Fruit fly (Drosophila melanogaster) whole organism, embryonic: Measurements from ENCODE around the gene CG17029.

Experiments
- Atf-2 ChIP-seq: fragments of 200-800 bp; sonication (Bioruptor generic); optimal IDR thresholded peaks from 2 replicates; lab custom pipeline; 2016; ENCODE audit warnings: missing biosample characterization, missing genetic modification characterization
- CG10147 ChIP-seq: fragments of 200-800 bp; sonication (Bioruptor generic); optimal IDR thresholded peaks from 2 replicates; lab custom pipeline; 2019; ENCODE audit warnings: missing biosample characterization, mild to moderate bottlenecking, missing genetic modification characterization, moderate library complexity
- CG12155 ChIP-seq: fragments of 200-800 bp; sonication (Bioruptor generic); optimal IDR thresholded peaks from 3 replicates; lab custom pipeline; 2016; ENCODE audit warnings: missing biosample characterization, missing genetic modification characterization
- CG12391 ChIP-seq: fragments of 200-800 bp; sonication (Bioruptor generic); optimal IDR thresholded peaks from 3 replicates; lab custom pipeline; 2018; ENCODE audit warnings: missing biosample characterization, mild to moderate bottlenecking, missing genetic modification characterization, moderate library complexity
- CG12659 ChIP-seq: fragments of 200-800 bp; sonication (Bioruptor generic); optimal IDR thresholded peaks from 3 replicates; lab custom pipeline; 2017; ENCODE audit warnings: mild to moderate bottlenecking, missing biosample characterization, missing genetic modification reagents, missing genetic modification characterization
- CG16863 ChIP-seq: fragments of 200-800 bp; sonication (Bioruptor generic); optimal IDR thresholded peaks from 3 replicates; lab custom pipeline; 2016; ENCODE audit warnings: missing biosample characterization, missing genetic modification characterization
- CG17802 ChIP-seq: fragments of 200-800 bp; sonication (Bioruptor generic); optimal IDR thresholded peaks from 2 replicates; lab custom pipeline; 2018; ENCODE audit warnings: missing biosample characterization, mild to moderate bottlenecking, missing genetic modification characterization, moderate library complexity
- CG17912 ChIP-seq: fragments of 200-800 bp; sonication (Bioruptor generic); optimal IDR thresholded peaks from 2 replicates; lab custom pipeline; 2018; ENCODE audit warnings: missing biosample characterization, mild to moderate bottlenecking, missing genetic modification characterization
- CG18619 ChIP-seq: fragments of 200-800 bp; sonication (Bioruptor generic); optimal IDR thresholded peaks from 3 replicates; lab custom pipeline; 2017; ENCODE audit warnings: missing biosample characterization, mild to moderate bottlenecking, missing genetic modification characterization
- CG2678 ChIP-seq: fragments of 200-800 bp; sonication (Bioruptor generic); optimal IDR thresholded peaks from 3 replicates; lab custom pipeline; 2019; ENCODE audit warnings: missing biosample characterization, mild to moderate bottlenecking, missing genetic modification characterization, moderate library complexity
- CG2712 ChIP-seq: fragments of 200-800 bp; optimal IDR thresholded peaks from 3 replicates; lab custom pipeline; 2019; ENCODE audit warnings: missing biosample characterization, mild to moderate bottlenecking, missing genetic modification characterization, moderate library complexity
- CG30020 ChIP-seq: fragments of 200-800 bp; optimal IDR thresholded peaks from 2 replicates; lab custom pipeline; 2019; ENCODE audit warnings: missing biosample characterization, mild to moderate bottlenecking, missing genetic modification characterization, moderate library complexity
- CG31365 ChIP-seq: fragments of 200-800 bp; sonication (Bioruptor generic); optimal IDR thresholded peaks from 2 replicates; lab custom pipeline; 2018; ENCODE audit warnings: missing biosample characterization, mild to moderate bottlenecking, missing genetic modification characterization
- CG4617 ChIP-seq: fragments of 200-800 bp; sonication (Bioruptor generic); optimal IDR thresholded peaks from 3 replicates; lab custom pipeline; 2016; ENCODE audit warnings: missing biosample characterization, missing genetic modification characterization, borderline replicate concordance
- CG4707 ChIP-seq: fragments of 200-800 bp; sonication (Bioruptor generic); optimal IDR thresholded peaks from 2 replicates; lab custom pipeline; 2018; ENCODE audit warnings: missing biosample characterization, mild to moderate bottlenecking, missing genetic modification characterization, moderate library complexity
- CG4820 ChIP-seq: fragments of 200-800 bp; sonication (Bioruptor generic); optimal IDR thresholded peaks from 3 replicates; lab custom pipeline; 2016; ENCODE audit warnings: missing biosample characterization, missing genetic modification characterization
- CG6272 ChIP-seq: fragments of 200-800 bp; sonication (Bioruptor generic); IDR thresholded peaks from 2 replicates; pipeline ENCODE4 v1.3.6; 2022; ENCODE audit warnings: missing biosample characterization, missing genetic modification characterization
- CG7556 ChIP-seq: fragments of 200-800 bp; sonication (Bioruptor generic); optimal IDR thresholded peaks from 2 replicates; lab custom pipeline; 2017; ENCODE audit warnings: missing biosample characterization, mild to moderate bottlenecking, missing genetic modification characterization
- CG8290 ChIP-seq, 3 experiments: fragments of 200-800 bp; sonication (Bioruptor generic); optimal IDR thresholded peaks; 2 replicates each; lab custom pipeline; 2016 to 2019; ENCODE audit warnings: missing biosample characterization in 3 of 3, missing genetic modification characterization in 3 of 3, mild to moderate bottlenecking in 2 of 3, moderate library complexity in 1 of 3
- CkIIα-i1 ChIP-seq: fragments of 200-800 bp; sonication (Bioruptor generic); IDR thresholded peaks from 2 replicates; pipeline ENCODE4 v1.3.6; 2022; ENCODE audit warnings: missing biosample characterization, missing genetic modification characterization
- Gug ChIP-seq: fragments of 200-800 bp; sonication (Bioruptor generic); IDR thresholded peaks from 4 replicates; pipeline ENCODE4 v1.3.6; 2022; ENCODE audit warnings: missing biosample characterization, missing genetic modification characterization
- HLH54F ChIP-seq: fragments of 200-800 bp; sonication (Bioruptor generic); optimal IDR thresholded peaks from 3 replicates; lab custom pipeline; 2016; ENCODE audit warnings: missing biosample characterization, missing genetic modification characterization
- Hand ChIP-seq: fragments of 200-800 bp; sonication (Bioruptor generic); optimal IDR thresholded peaks from 2 replicates; lab custom pipeline; 2017; ENCODE audit warnings: mild to moderate bottlenecking, missing biosample characterization, missing genetic modification reagents, missing genetic modification characterization
- Lpt ChIP-seq: fragments of >200 bp; optimal IDR thresholded peaks from 2 replicates; lab custom pipeline; 2018; ENCODE audit warnings: missing biosample characterization, missing genetic modification characterization
- Meics ChIP-seq: fragments of 200-800 bp; sonication (Bioruptor generic); optimal IDR thresholded peaks from 2 replicates; lab custom pipeline; 2017; ENCODE audit warnings: missing biosample characterization, mild to moderate bottlenecking, missing genetic modification characterization
- Mrtf ChIP-seq: fragments of 200-800 bp; sonication (Bioruptor generic); IDR thresholded peaks from 3 replicates; pipeline ENCODE4 v1.3.6; 2022; ENCODE audit warnings: missing biosample characterization, missing genetic modification characterization
- Poxn ChIP-seq: fragments of 200-800 bp; sonication (Bioruptor generic); IDR thresholded peaks from 2 replicates; pipeline ENCODE4 v1.3.6; 2022; ENCODE audit warnings: missing biosample characterization, missing genetic modification characterization
- Sry-β ChIP-seq: fragments of 200-800 bp; sonication (Bioruptor generic); optimal IDR thresholded peaks from 2 replicates; lab custom pipeline; 2018; ENCODE audit warnings: missing biosample characterization, mild to moderate bottlenecking, missing genetic modification characterization, moderate library complexity
- YL-1 ChIP-seq: fragments of 200-800 bp; sonication (Bioruptor generic); optimal IDR thresholded peaks from 3 replicates; lab custom pipeline; 2017; ENCODE audit warnings: missing biosample characterization, mild to moderate bottlenecking, missing genetic modification characterization
- ara ChIP-seq: fragments of 200-800 bp; sonication (Bioruptor generic); IDR thresholded peaks from 2 replicates; pipeline ENCODE4 v1.3.6; 2022; ENCODE audit warnings: missing biosample characterization, missing genetic modification characterization
- az2 ChIP-seq: fragments of 200-800 bp; sonication (Bioruptor generic); optimal IDR thresholded peaks from 3 replicates; lab custom pipeline; 2016; ENCODE audit warnings: missing biosample characterization, missing genetic modification characterization
- crp ChIP-seq, 2 experiments: fragments of 200-800 bp; sonication (Bioruptor generic); optimal IDR thresholded peaks; 2 replicates in 1 of 2; 3 replicates in 1 of 2; lab custom pipeline; 2017; ENCODE audit warnings: missing biosample characterization in 2 of 2, missing genetic modification characterization in 2 of 2, mild to moderate bottlenecking in 1 of 2, moderate library complexity in 1 of 2
- fu2 ChIP-seq: fragments of 200-800 bp; sonication (Bioruptor generic); optimal IDR thresholded peaks from 2 replicates; lab custom pipeline; 2016; ENCODE audit warnings: missing biosample characterization, missing genetic modification characterization
- gro ChIP-seq: fragments of 200-800 bp; sonication (Bioruptor generic); optimal IDR thresholded peaks from 2 replicates; lab custom pipeline; 2016; ENCODE audit warnings: missing biosample characterization, missing genetic modification characterization
- insv ChIP-seq, 2 experiments: fragments of 200-800 bp; sonication (Bioruptor generic); optimal IDR thresholded peaks; 3 replicates each; lab custom pipeline; 2016 to 2018; ENCODE audit warnings: missing biosample characterization in 2 of 2, missing genetic modification characterization in 2 of 2
- kay ChIP-seq: fragments of 200-800 bp; sonication (Bioruptor generic); optimal IDR thresholded peaks from 2 replicates; lab custom pipeline; 2016; ENCODE audit warnings: missing biosample characterization, missing genetic modification characterization
- lab ChIP-seq: fragments of 200-800 bp; sonication (Bioruptor generic); optimal IDR thresholded peaks from 3 replicates; lab custom pipeline; 2017; ENCODE audit warnings: missing biosample characterization, missing genetic modification characterization, mild to moderate bottlenecking, moderate library complexity, missing genetic modification reagents
- lola ChIP-seq, 3 experiments: fragments of >200 bp in 2 of 3; fragments of 200-800 bp in 1 of 3; sonication (Bioruptor generic) in 1 of 3; optimal IDR thresholded peaks; 2 replicates each; lab custom pipeline; 2017 to 2019; ENCODE audit warnings: missing biosample characterization in 3 of 3, missing genetic modification characterization in 3 of 3, mild to moderate bottlenecking in 1 of 3, moderate library complexity in 1 of 3
- mld ChIP-seq: fragments of 200-800 bp; sonication (Bioruptor generic); IDR thresholded peaks from 3 replicates; pipeline ENCODE4 v1.3.6; 2022; ENCODE audit warnings: missing biosample characterization, missing genetic modification characterization; ENCODE audit not compliant: partially characterized antibody
- oc ChIP-seq: fragments of 200-800 bp; sonication (Bioruptor generic); optimal IDR thresholded peaks from 2 replicates; lab custom pipeline; 2018; ENCODE audit warnings: missing biosample characterization, mild to moderate bottlenecking, missing genetic modification characterization, moderate library complexity
- peb ChIP-seq: fragments of 200-800 bp; sonication (Bioruptor generic); IDR thresholded peaks from 2 replicates; pipeline ENCODE4 v1.3.6; 2022; ENCODE audit warnings: missing biosample characterization, missing genetic modification characterization
- sens ChIP-seq: fragments of 200-800 bp; sonication (Bioruptor generic); peaks from one replicate; lab custom pipeline; 2016; ENCODE audit warnings: missing biosample characterization, missing genetic modification characterization
- sens-2 ChIP-seq: fragments of 200-800 bp; sonication (Bioruptor generic); IDR thresholded peaks from 2 replicates; pipeline ENCODE4 v1.3.6; 2022; ENCODE audit warnings: missing biosample characterization, missing genetic modification characterization
- slbo ChIP-seq: fragments of 200-800 bp; sonication (Bioruptor generic); IDR thresholded peaks from 2 replicates; pipeline ENCODE4 v1.3.6; 2022; ENCODE audit warnings: missing biosample characterization, missing genetic modification characterization
- stwl ChIP-seq: fragments of 200-800 bp; sonication (Bioruptor generic); optimal IDR thresholded peaks from 3 replicates; lab custom pipeline; 2018; ENCODE audit warnings: missing biosample characterization, mild to moderate bottlenecking, missing genetic modification characterization, moderate library complexity
- ttk ChIP-seq: fragments of 200-800 bp; sonication (Bioruptor generic); IDR thresholded peaks from 2 replicates; pipeline ENCODE4 v2.1.2; 2022; ENCODE audit warnings: missing biosample characterization, missing genetic modification characterization
- vfl ChIP-seq: fragments of 200-800 bp; sonication (Bioruptor generic); optimal IDR thresholded peaks from 2 replicates; lab custom pipeline; 2016; ENCODE audit warnings: missing biosample characterization, missing genetic modification characterization
- wek ChIP-seq: fragments of 200-800 bp; sonication (Bioruptor generic); optimal IDR thresholded peaks from 3 replicates; lab custom pipeline; 2018; ENCODE audit warnings: missing biosample characterization, mild to moderate bottlenecking, missing genetic modification characterization, moderate library complexity
- zfh1 ChIP-seq: fragments of 200-800 bp; sonication (Bioruptor generic); IDR thresholded peaks from 3 replicates; pipeline ENCODE4 v1.3.6; 2022; ENCODE audit warnings: missing biosample characterization, missing genetic modification characterization

CG17029 gene

dm6 chr3L:16021064-16021683 is 44.5 kb downstream of the CG17029 start (continued):
- peak; percentile 30 for TF ChIP-seq CG4707 (GFP tag; lab: Kevin White, UChicago)
- peak; percentile 59 for TF ChIP-seq az2 (GFP tag; lab: Kevin White, UChicago)
- TF ChIP-seq CG30020 (tag; lab: Kevin White, UChicago) = no peak
- TF ChIP-seq CG10147 (GFP tag; lab: Kevin White, UChicago) = no peak
- TF ChIP-seq CG4820 (GFP tag; lab: Kevin White, UChicago) = peak; percentile 70
- no peak for TF ChIP-seq oc (tag; lab: Kevin White, UChicago)
- peak; percentile 60 for TF ChIP-seq Atf-2
- TF ChIP-seq CG2712 (tag; lab: Kevin White, UChicago) = peak; percentile 86
- no peak for TF ChIP-seq vfl (GFP tag; lab: Kevin White, UChicago)
- peak; percentile 23; the same call in 1 of the 2 replicates for TF ChIP-seq sens-2
- no peak for TF ChIP-seq Hand (GFP tag; lab: Kevin White, UChicago)
- TF ChIP-seq CG2678 (tag; lab: Kevin White, UChicago) = peak; percentile 42
- 0 out of 2 replicates have a peak, but pooled peaks have one; percentile 16 for TF ChIP-seq ttk (GFP tag; lab: Robert Waterston, UW)
- peak in 1 of 3 experiments; percentile 80 for TF ChIP-seq lola (GFP tag; optimal IDR thresholded peaks at IDR 0.05; lab: Kevin White, UChicago)
- peak; percentile 28 for TF ChIP-seq CG7556 (GFP tag; lab: Kevin White, UChicago)
- TF ChIP-seq Gug (GFP tag; lab: Robert Waterston, UW) = no peak
- TF ChIP-seq Mrtf (GFP tag; lab: Robert Waterston, UW) = no peak; the same call in 2 of the 3 replicates
- TF ChIP-seq CG12659 (GFP tag; lab: Kevin White, UChicago) = no peak
- TF ChIP-seq Poxn (GFP tag; lab: Robert Waterston, UW) = no peak
- TF ChIP-seq YL-1 (GFP tag; lab: Kevin White, UChicago) = no peak
- peak; percentile 20 for TF ChIP-seq CG4617
- peak; percentile 36; the same call in 1 of the 2 replicates for TF ChIP-seq peb (GFP tag; lab: Robert Waterston, UW)
- TF ChIP-seq gro (GFP tag; lab: Kevin White, UChicago) = no peak
- no peak for TF ChIP-seq CG6272 (GFP tag; lab: Robert Waterston, UW)
- TF ChIP-seq mld (GFP tag; lab: Robert Waterston, UW) = no peak
- peak; percentile 43 for TF ChIP-seq stwl (tag; lab: Kevin White, UChicago)
- peak; percentile 14 for TF ChIP-seq HLH54F (GFP tag; lab: Kevin White, UChicago)
- no peak for TF ChIP-seq fu2 (GFP tag; lab: Kevin White, UChicago)
- TF ChIP-seq CG18619 (GFP tag; lab: Kevin White, UChicago) = peak; percentile 12
- peak; percentile 11 for TF ChIP-seq CG12155 (GFP tag; lab: Kevin White, UChicago)
- TF ChIP-seq Sry-β (GFP tag; lab: Kevin White, UChicago) = no peak
- TF ChIP-seq CG17912 (GFP tag; lab: Kevin White, UChicago) = no peak
- TF ChIP-seq Meics = no peak
- peak; percentile 14 for TF ChIP-seq CG8290 (GFP tag; optimal IDR thresholded peaks at IDR 0.05; lab: Kevin White, UChicago)
- peak; percentile 30 to 31 for TF ChIP-seq CG8290 (tag; optimal IDR thresholded peaks at IDR 0.05; lab: Kevin White, UChicago)
- peak; percentile 78 for TF ChIP-seq ara (GFP tag; lab: Robert Waterston, UW)
- TF ChIP-seq kay (GFP tag; lab: Kevin White, UChicago) = no peak
- peak; percentile 69 for TF ChIP-seq CG12391 (tag; lab: Kevin White, UChicago)
- peak; percentile 71 for TF ChIP-seq zfh1 (GFP tag; lab: Robert Waterston, UW)
- peak; percentile 41 for TF ChIP-seq CG16863
- peak; percentile 9 for TF ChIP-seq CG17802 (tag; lab: Kevin White, UChicago)
- TF ChIP-seq CkIIα-i1 (GFP tag; lab: Robert Waterston, UW) = no peak
- TF ChIP-seq Lpt (GFP tag; lab: Kevin White, UChicago) = no peak
- TF ChIP-seq insv (GFP tag; optimal IDR thresholded peaks at IDR 0.05; lab: Kevin White, UChicago) = no peak
- TF ChIP-seq sens (GFP tag; lab: Kevin White, UChicago) = peak; percentile 93
- TF ChIP-seq CG31365 (tag; lab: Kevin White, UChicago) = no peak
- no peak for TF ChIP-seq crp (GFP tag; optimal IDR thresholded peaks at IDR 0.05; lab: Kevin White, UChicago)
- no peak for TF ChIP-seq slbo
- TF ChIP-seq lab (GFP tag; lab: Kevin White, UChicago) = no peak
- TF ChIP-seq wek = no peak
